Worm (Caenorhabditis elegans) whole organism, L4 larva: Measurements from ENCODE around the gene T07C4.12.

Experiments
- F26F4.8 ChIP-seq: fragments of 200-800 bp; sonication (Bioruptor generic); conservative IDR thresholded peaks from 2 replicates; pipeline ENCODE4 v1.3.6; 2022; ENCODE audit warnings: missing genetic modification characterization, missing compliant biosample characterization
- ama-1 ChIP-seq: fragments of 150-350 bp; optimal IDR thresholded peaks from 2 replicates; lab custom pipeline; 2014; ENCODE audit warnings: inconsistent platforms, mixed read lengths
- egl-27 ChIP-seq: sonication (generic microtip); optimal IDR thresholded peaks from 3 replicates; lab custom pipeline; 2017; ENCODE audit warnings: missing biosample characterization, missing genetic modification reagents, missing genetic modification characterization
- nhr-10 ChIP-seq: fragments of 150-350 bp; optimal IDR thresholded peaks from 2 replicates; lab custom pipeline; 2014; ENCODE audit warnings: missing biosample characterization, missing genetic modification characterization
- nhr-28 ChIP-seq: fragments of 150-350 bp; optimal IDR thresholded peaks from 2 replicates; lab custom pipeline; 2014; ENCODE audit warnings: missing biosample characterization, missing genetic modification characterization
- pqm-1 ChIP-seq: sonication (generic microtip); optimal IDR thresholded peaks from 2 replicates; lab custom pipeline; 2017; ENCODE audit warnings: missing biosample characterization, missing genetic modification characterization
- saeg-2 ChIP-seq: fragments of 200-800 bp; sonication (Bioruptor generic); IDR thresholded peaks from 2 replicates; pipeline ENCODE4 v1.3.6; 2022; ENCODE audit warnings: missing genetic modification reagents, missing genetic modification characterization, missing compliant biosample characterization
- zag-1 ChIP-seq: fragments of 150-350 bp; optimal IDR thresholded peaks from 2 replicates; lab custom pipeline; 2014; ENCODE audit warnings: missing biosample characterization, missing genetic modification characterization
- ztf-11 ChIP-seq: fragments of 150-350 bp; optimal IDR thresholded peaks from 2 replicates; lab custom pipeline; 2014; ENCODE audit warnings: missing biosample characterization, missing genetic modification characterization

ce11 chrIII:10311016-10311415 is 21.4 kb downstream of the T07C4.12 start, which contains the start of gene T07A5.7:
- TF ChIP-seq ama-1 (lab: Kevin White, UChicago) (no peak), F26F4.8 (GFP tag; lab: Robert Waterston, UW) (no peak), ztf-11 (tag; lab: Kevin White, UChicago) (no peak), egl-27 (no peak), nhr-10 (tag; lab: Kevin White, UChicago) (no peak), pqm-1 (no peak), nhr-28 (tag; lab: Kevin White, UChicago) (no peak), saeg-2 (GFP tag; lab: Robert Waterston, UW) (no peak), zag-1 (tag; lab: Kevin White, UChicago) (no peak)
